Worm (Caenorhabditis elegans) whole organism, L2 larva: ENCODE measurements around the gene srd-48.

Experiments used
- C34F6.9 ChIP-seq: fragments of 150-350 bp; optimal IDR thresholded peaks from 2 replicates; lab custom pipeline; 2014; ENCODE audit warnings: missing biosample characterization, missing genetic modification characterization
- F13H6.1 ChIP-seq: sonication (generic microtip); optimal IDR thresholded peaks from 2 replicates; lab custom pipeline; 2016; ENCODE audit warnings: missing genetic modification characterization, missing compliant biosample characterization
- R02D3.7 ChIP-seq: fragments of 150-350 bp; optimal IDR thresholded peaks from 2 replicates; lab custom pipeline; 2014; ENCODE audit warnings: missing biosample characterization, missing genetic modification characterization
- Y55F3AM.14 ChIP-seq: fragments of 200-800 bp; sonication (Bioruptor generic); optimal IDR thresholded peaks from 2 replicates; lab custom pipeline; 2018; ENCODE audit warnings: mild to moderate bottlenecking, missing genetic modification characterization, missing compliant biosample characterization
- alr-1 ChIP-seq: fragments of 150-350 bp; optimal IDR thresholded peaks from 2 replicates; lab custom pipeline; 2014; ENCODE audit warnings: missing biosample characterization, missing genetic modification characterization
- blmp-1 ChIP-seq: sonication (generic microtip); optimal IDR thresholded peaks from 2 replicates; lab custom pipeline; 2017; ENCODE audit warnings: missing genetic modification characterization, mild to moderate bottlenecking, missing compliant biosample characterization, antibody characterized with exemption, moderate library complexity; ENCODE audit not compliant: insufficient read depth
- ceh-16 ChIP-seq: fragments of 150-350 bp; optimal IDR thresholded peaks from 2 replicates; lab custom pipeline; 2014; ENCODE audit warnings: missing biosample characterization, missing genetic modification characterization
- ceh-82 ChIP-seq: fragments of 150-350 bp; optimal IDR thresholded peaks from 2 replicates; lab custom pipeline; 2014; ENCODE audit warnings: missing biosample characterization, missing genetic modification characterization
- crh-2 ChIP-seq: sonication (generic microtip); optimal IDR thresholded peaks from 2 replicates; lab custom pipeline; 2017; ENCODE audit warnings: missing biosample characterization, missing genetic modification characterization
- dmd-4 ChIP-seq: sonication (generic microtip); optimal IDR thresholded peaks from 2 replicates; lab custom pipeline; 2017; ENCODE audit warnings: missing biosample characterization, missing genetic modification characterization
- egl-27 ChIP-seq: sonication (generic microtip); optimal IDR thresholded peaks from 3 replicates; lab custom pipeline; 2017; ENCODE audit warnings: missing biosample characterization, missing genetic modification reagents, missing genetic modification characterization
- elt-1 ChIP-seq: fragments of 150-350 bp; optimal IDR thresholded peaks from 2 replicates; lab custom pipeline; 2014; ENCODE audit warnings: missing biosample characterization, missing genetic modification characterization
- elt-3 ChIP-seq: sonication (generic microtip); optimal IDR thresholded peaks from 2 replicates; lab custom pipeline; 2017; ENCODE audit warnings: missing biosample characterization, missing genetic modification characterization
- gmeb-1 ChIP-seq: fragments of 150-350 bp; optimal IDR thresholded peaks from 2 replicates; lab custom pipeline; 2014; ENCODE audit warnings: missing biosample characterization, missing genetic modification characterization
- lin-13 ChIP-seq: fragments of 150-350 bp; optimal IDR thresholded peaks from 2 replicates; lab custom pipeline; 2014; ENCODE audit warnings: missing biosample characterization, missing genetic modification reagents, missing genetic modification characterization
- lsy-2 ChIP-seq, 2 experiments: fragments of 150-350 bp in 1 of 2; sonication (generic microtip) in 1 of 2; optimal IDR thresholded peaks; 2 replicates each; lab custom pipeline; 2014 to 2017; ENCODE audit warnings: missing biosample characterization in 2 of 2, missing genetic modification characterization in 2 of 2
- mbf-1 ChIP-seq: sonication (generic microtip); optimal IDR thresholded peaks from 2 replicates; lab custom pipeline; 2017; ENCODE audit warnings: missing biosample characterization, missing genetic modification characterization
- nhr-10 ChIP-seq: sonication (generic microtip); optimal IDR thresholded peaks from 2 replicates; lab custom pipeline; 2017; ENCODE audit warnings: missing biosample characterization, missing genetic modification characterization
- nhr-129 ChIP-seq: fragments of 150-350 bp; optimal IDR thresholded peaks from 2 replicates; lab custom pipeline; 2014; ENCODE audit warnings: missing biosample characterization, missing genetic modification characterization
- nhr-21 ChIP-seq: fragments of 150-350 bp; optimal IDR thresholded peaks from 2 replicates; lab custom pipeline; 2014; ENCODE audit warnings: missing biosample characterization, missing genetic modification characterization
- nhr-23 ChIP-seq: fragments of 150-350 bp; optimal IDR thresholded peaks from 2 replicates; lab custom pipeline; 2014; ENCODE audit warnings: missing biosample characterization, missing genetic modification reagents, missing genetic modification characterization
- nhr-25 ChIP-seq: fragments of 150-350 bp; sonication (generic microtip); optimal IDR thresholded peaks from 3 replicates; lab custom pipeline; 2014; ENCODE audit warnings: missing biosample characterization, missing genetic modification characterization
- nhr-6 ChIP-seq: fragments of 150-350 bp; optimal IDR thresholded peaks from 2 replicates; lab custom pipeline; 2014; ENCODE audit warnings: missing biosample characterization, missing genetic modification characterization
- nhr-77 ChIP-seq: fragments of 150-350 bp; optimal IDR thresholded peaks from 2 replicates; lab custom pipeline; 2014; ENCODE audit warnings: missing biosample characterization, missing genetic modification characterization
- sma-3 ChIP-seq: sonication (generic microtip); optimal IDR thresholded peaks from 2 replicates; lab custom pipeline; 2016; ENCODE audit warnings: missing genetic modification reagents, missing genetic modification characterization, missing compliant biosample characterization
- sma-9 ChIP-seq, 2 experiments: fragments of 150-350 bp in 1 of 2; sonication (generic microtip) in 1 of 2; optimal IDR thresholded peaks; 2 replicates each; lab custom pipeline; 2014 to 2016; ENCODE audit warnings: missing genetic modification characterization in 2 of 2, mild to moderate bottlenecking in 1 of 2, missing biosample characterization in 1 of 2, missing compliant biosample characterization in 1 of 2, missing genetic modification reagents in 1 of 2, moderate library complexity in 1 of 2
- snpc-4 ChIP-seq: fragments of 150-350 bp; optimal IDR thresholded peaks from 2 replicates; lab custom pipeline; 2014; ENCODE audit warnings: missing biosample characterization, missing genetic modification characterization
- unc-62 ChIP-seq: fragments of 150-350 bp; optimal IDR thresholded peaks from 2 replicates; lab custom pipeline; 2014; ENCODE audit warnings: missing biosample characterization, missing genetic modification reagents, missing genetic modification characterization
- zag-1 ChIP-seq: fragments of 150-350 bp; optimal IDR thresholded peaks from 2 replicates; lab custom pipeline; 2014; ENCODE audit warnings: missing biosample characterization, missing genetic modification characterization
- ztf-1 ChIP-seq: fragments of 200-800 bp; sonication (Bioruptor generic); conservative IDR thresholded peaks from 2 replicates; pipeline ENCODE4 v1.3.6; 2022; ENCODE audit warnings: missing genetic modification characterization, missing compliant biosample characterization
- ztf-11 ChIP-seq: sonication (generic microtip); optimal IDR thresholded peaks from 2 replicates; lab custom pipeline; 2017; ENCODE audit warnings: missing biosample characterization, missing genetic modification characterization
- ztf-4 ChIP-seq: fragments of 150-350 bp; optimal IDR thresholded peaks from 2 replicates; lab custom pipeline; 2014; ENCODE audit warnings: missing biosample characterization, missing genetic modification characterization

srd-48 gene

ce11 chrX:12371321-12371720 is 35.4 kb downstream of the srd-48 start, which contains the start of gene rif-1.2:
Gene rif-1.2 (minus strand): TSS chrX:12371421.
- TF ChIP-seq nhr-77 (tag; lab: Kevin White, UChicago) = no peak
- no peak for TF ChIP-seq nhr-23
- TF ChIP-seq sma-9 (GFP tag; optimal IDR thresholded peaks at IDR 0.05; lab: Kevin White, UChicago) = no peak
- no peak for TF ChIP-seq sma-9 (tag; optimal IDR thresholded peaks at IDR 0.05; lab: Kevin White, UChicago)
- TF ChIP-seq ztf-11 (tag; lab: Kevin White, UChicago) = no peak
- no peak for TF ChIP-seq gmeb-1 (tag; lab: Kevin White, UChicago)
- TF ChIP-seq ceh-82 (tag; lab: Kevin White, UChicago) = no peak
- TF ChIP-seq nhr-6 (tag; lab: Kevin White, UChicago) = no peak
- no peak for TF ChIP-seq lin-13
- no peak for TF ChIP-seq snpc-4
- TF ChIP-seq egl-27 (tag; lab: Kevin White, UChicago) = no peak
- no peak for TF ChIP-seq lsy-2 (tag; optimal IDR thresholded peaks at IDR 0.05; lab: Kevin White, UChicago)
- TF ChIP-seq C34F6.9 (tag; lab: Kevin White, UChicago) = no peak
- no peak for TF ChIP-seq unc-62 (GFP tag; lab: Kevin White, UChicago)
- no peak for TF ChIP-seq alr-1 (tag; lab: Kevin White, UChicago)
- TF ChIP-seq zag-1 (tag; lab: Kevin White, UChicago) = no peak
- TF ChIP-seq nhr-25 (tag; lab: Kevin White, UChicago) = no peak
- no peak for TF ChIP-seq sma-3
- TF ChIP-seq, all 48 proteins: peak for 0

- TF ChIP-seq nhr-77 (tag; lab: Kevin White, UChicago) (no peak), nhr-21 (no peak), mbf-1 (tag; lab: Kevin White, UChicago) (no peak), ztf-1 (no peak), snpc-4 (no peak), ztf-11 (tag; lab: Kevin White, UChicago) (no peak), Y55F3AM.14 (no peak), nhr-129 (no peak), ztf-4 (tag; lab: Kevin White, UChicago) (no peak), crh-2 (tag; lab: Kevin White, UChicago) (no peak), ceh-16 (tag; lab: Kevin White, UChicago) (no peak), alr-1 (tag; lab: Kevin White, UChicago) (no peak), R02D3.7 (no peak), dmd-4 (tag; lab: Kevin White, UChicago) (no peak), elt-1 (tag; lab: Kevin White, UChicago) (no peak), blmp-1 (no peak), F13H6.1 (tag; lab: Kevin White, UChicago) (no peak)
Measured at ce11 chrX:12375783-12376182, 39.9 kb downstream of the srd-48 start.

DNA sequence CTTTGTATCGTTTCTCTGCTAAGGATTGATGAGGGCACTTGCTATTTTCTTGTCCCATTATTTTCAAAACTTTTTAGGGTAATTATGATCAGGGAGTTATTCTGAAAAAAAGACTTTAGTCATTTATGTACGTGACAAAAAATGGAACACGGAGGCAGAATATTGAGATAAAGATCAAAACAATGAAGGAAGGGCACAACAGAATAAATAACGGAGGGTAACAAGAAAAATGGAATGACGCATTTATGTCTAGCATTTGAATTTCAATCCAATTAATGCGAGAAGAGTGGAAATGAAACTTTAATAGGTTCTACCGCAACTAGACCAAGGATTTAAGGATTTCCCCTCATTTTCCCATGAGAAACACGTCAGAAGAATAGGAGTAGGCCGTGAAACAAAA is 42.4 kb downstream of the srd-48 start, which contains the start of gene glb-13:
Gene glb-13 (minus strand): TSS at position 101 of the 400 bp plus-strand sequence.
- TF ChIP-seq unc-62 (GFP tag; lab: Kevin White, UChicago) (no peak), F13H6.1 (tag; lab: Kevin White, UChicago) (no peak), nhr-10 (no peak), nhr-129 (no peak), elt-3 (tag; lab: Kevin White, UChicago) (no peak), Y55F3AM.14 (no peak), C34F6.9 (tag; lab: Kevin White, UChicago) (no peak), lin-13 (no peak), nhr-21 (no peak), ztf-11 (tag; lab: Kevin White, UChicago) (no peak)
